Worm (Caenorhabditis elegans) whole organism, L4 larva: ENCODE data around the gene C25E10.11.
"Not testable (repeated sequence)": the region's sequence is repeated elsewhere in the genome, so short reads cannot be mapped to it uniquely, and the experiment has no call there.

ENCODE experiments used
- F49E8.2 ChIP-seq: sonication (generic microtip); optimal IDR thresholded peaks from 2 replicates; lab custom pipeline; 2016; ENCODE audit warnings: missing compliant biosample characterization, mild to moderate bottlenecking, missing genetic modification characterization, borderline replicate concordance
- T26A8.4 ChIP-seq: fragments of 200-800 bp; sonication (Bioruptor generic); IDR thresholded peaks from 2 replicates; pipeline ENCODE4 v1.3.6; 2022; ENCODE audit warnings: missing genetic modification characterization, missing compliant biosample characterization
- Y75B8A.6 ChIP-seq: fragments of 200-800 bp; sonication (Bioruptor generic); IDR thresholded peaks from 2 replicates; pipeline ENCODE4 v1.3.6; 2022; ENCODE audit warnings: missing genetic modification reagents, missing genetic modification characterization, missing compliant biosample characterization
- aha-1 ChIP-seq: fragments of 150-350 bp; peaks from one replicate; lab custom pipeline; 2014; ENCODE audit warnings: missing biosample characterization, missing genetic modification characterization
- aly-2 ChIP-seq: sonication (generic microtip); optimal IDR thresholded peaks from 2 replicates; lab custom pipeline; 2018; ENCODE audit warnings: missing biosample characterization, missing genetic modification characterization
- ama-1 ChIP-seq: fragments of 150-350 bp; optimal IDR thresholded peaks from 2 replicates; lab custom pipeline; 2014; ENCODE audit warnings: inconsistent platforms, mixed read lengths
- ceh-44 ChIP-seq: fragments of 200-800 bp; sonication (Bioruptor generic); IDR thresholded peaks from 2 replicates; pipeline ENCODE4 v1.3.6; 2022; ENCODE audit warnings: missing genetic modification reagents, missing genetic modification characterization, missing compliant biosample characterization
- ceh-82 ChIP-seq: sonication (generic microtip); optimal IDR thresholded peaks from 2 replicates; lab custom pipeline; 2017; ENCODE audit warnings: missing biosample characterization, missing genetic modification characterization
- ces-1 ChIP-seq: fragments of 150-350 bp; sonication (generic microtip); optimal IDR thresholded peaks from 4 replicates; lab custom pipeline; 2014; ENCODE audit warnings: missing biosample characterization, missing genetic modification reagents, missing genetic modification characterization
- ctbp-1 ChIP-seq: fragments of 200-800 bp; sonication (Bioruptor generic); IDR thresholded peaks from 2 replicates; pipeline ENCODE4 v1.3.6; 2022; ENCODE audit warnings: missing genetic modification reagents, missing genetic modification characterization, missing compliant biosample characterization
- daf-19 ChIP-seq: fragments of 200-800 bp; sonication (Bioruptor generic); conservative IDR thresholded peaks from 2 replicates; pipeline ENCODE4 v1.3.6; 2022; ENCODE audit warnings: missing genetic modification characterization, missing compliant biosample characterization
- dmd-6 ChIP-seq: fragments of 200-800 bp; sonication (Bioruptor generic); IDR thresholded peaks from 2 replicates; pipeline ENCODE4 v1.3.6; 2022; ENCODE audit warnings: missing genetic modification reagents, missing genetic modification characterization, missing compliant biosample characterization
- dve-1 ChIP-seq: sonication (generic microtip); optimal IDR thresholded peaks from 2 replicates; lab custom pipeline; 2017; ENCODE audit warnings: antibody characterized with exemption, mild to moderate bottlenecking, missing genetic modification characterization, missing compliant biosample characterization; ENCODE audit not compliant: insufficient read depth
- egl-43 ChIP-seq: fragments of 200-800 bp; sonication (Bioruptor generic); IDR thresholded peaks from 2 replicates; pipeline ENCODE4 v1.3.6; 2022; ENCODE audit warnings: missing genetic modification reagents, missing genetic modification characterization, missing compliant biosample characterization
- hif-1 ChIP-seq, 2 experiments: sonication (generic microtip); optimal IDR thresholded peaks; 2 replicates each; lab custom pipeline; 2016 to 2017; ENCODE audit warnings: missing compliant biosample characterization in 2 of 2, missing genetic modification characterization in 2 of 2, missing genetic modification reagents in 2 of 2, missing genotype in 2 of 2, mild to moderate bottlenecking in 1 of 2
- hlh-11 ChIP-seq: fragments of 200-800 bp; sonication (Bioruptor generic); optimal IDR thresholded peaks from 2 replicates; lab custom pipeline; 2018; ENCODE audit warnings: mild to moderate bottlenecking, missing genetic modification characterization, missing compliant biosample characterization
- lim-7 ChIP-seq: fragments of 200-800 bp; sonication (Bioruptor generic); IDR thresholded peaks from 2 replicates; pipeline ENCODE4 v1.3.6; 2022; ENCODE audit warnings: missing genetic modification characterization, missing compliant biosample characterization
- lin-1 ChIP-seq: fragments of 200-800 bp; sonication (Bioruptor generic); IDR thresholded peaks from 2 replicates; pipeline ENCODE4 v1.3.6; 2022; ENCODE audit warnings: missing genetic modification reagents, missing genetic modification characterization, missing compliant biosample characterization
- lin-38 ChIP-seq: fragments of 200-800 bp; sonication (Bioruptor generic); IDR thresholded peaks from 2 replicates; pipeline ENCODE4 v1.3.6; 2022; ENCODE audit warnings: missing genetic modification reagents, missing genetic modification characterization, missing compliant biosample characterization
- lin-39 ChIP-seq: fragments of 150-350 bp; optimal IDR thresholded peaks from 2 replicates; lab custom pipeline; 2014; ENCODE audit warnings: missing biosample characterization, missing genetic modification reagents, missing genetic modification characterization
- lsy-2 ChIP-seq, 2 experiments: fragments of 150-350 bp in 1 of 2; sonication (generic microtip) in 1 of 2; optimal IDR thresholded peaks; 2 replicates each; lab custom pipeline; 2014 to 2017; ENCODE audit warnings: missing biosample characterization in 2 of 2, missing genetic modification characterization in 2 of 2
- madf-5 ChIP-seq, 2 experiments: fragments of 200-800 bp; sonication (Bioruptor generic); IDR thresholded peaks; 2 replicates each; pipeline ENCODE4 v1.3.6; 2022; ENCODE audit warnings: missing compliant biosample characterization in 2 of 2, missing genetic modification characterization in 2 of 2
- mdl-1 ChIP-seq, 2 experiments: fragments of 150-350 bp in 1 of 2; sonication (generic microtip) in 1 of 2; optimal IDR thresholded peaks; 2 replicates each; lab custom pipeline; 2014 to 2017; ENCODE audit warnings: missing biosample characterization in 2 of 2, missing genetic modification characterization in 2 of 2
- mdt-29 ChIP-seq: fragments of 200-800 bp; sonication (Bioruptor generic); IDR thresholded peaks from 2 replicates; pipeline ENCODE4 v1.3.6; 2022; ENCODE audit warnings: missing genetic modification reagents, missing genetic modification characterization, missing compliant biosample characterization
- nhr-41 ChIP-seq: fragments of 200-800 bp; sonication (Bioruptor generic); IDR thresholded peaks from 2 replicates; pipeline ENCODE4 v1.3.6; 2022; ENCODE audit warnings: missing genetic modification reagents, missing genetic modification characterization, missing compliant biosample characterization
- nhr-76 ChIP-seq: fragments of 150-350 bp; optimal IDR thresholded peaks from 2 replicates; lab custom pipeline; 2014; ENCODE audit warnings: missing biosample characterization, missing genetic modification characterization
- pha-4 ChIP-seq, 2 experiments: fragments of 150-350 bp in 1 of 2; fragments of 200-800 bp in 1 of 2; sonication (Bioruptor generic) in 1 of 2; IDR thresholded peaks in 1 of 2; optimal IDR thresholded peaks in 1 of 2; 2 replicates each; pipeline versions ENCODE4 v1.3.6 to Lab custom; 2014 to 2022; ENCODE audit warnings: missing genetic modification characterization in 2 of 2, missing genetic modification reagents in 2 of 2, missing biosample characterization in 1 of 2, missing compliant biosample characterization in 1 of 2
- php-3 ChIP-seq: fragments of 200-800 bp; sonication (Bioruptor generic); IDR thresholded peaks from 2 replicates; pipeline ENCODE4 v1.3.6; 2022; ENCODE audit warnings: missing genetic modification reagents, missing genetic modification characterization, missing compliant biosample characterization
- pqm-1 ChIP-seq: sonication (generic microtip); optimal IDR thresholded peaks from 2 replicates; lab custom pipeline; 2017; ENCODE audit warnings: missing biosample characterization, missing genetic modification characterization
- set-16 ChIP-seq: fragments of 200-800 bp; sonication (Bioruptor generic); IDR thresholded peaks from 2 replicates; pipeline ENCODE4 v1.3.6; 2022; ENCODE audit warnings: missing genetic modification reagents, missing genetic modification characterization, missing compliant biosample characterization
- skn-1 ChIP-seq: fragments of 150-350 bp; optimal IDR thresholded peaks from 2 replicates; lab custom pipeline; 2014; ENCODE audit warnings: missing biosample characterization, missing genetic modification characterization
- snpc-4 ChIP-seq: fragments of 150-350 bp; optimal IDR thresholded peaks from 2 replicates; lab custom pipeline; 2014; ENCODE audit warnings: missing biosample characterization, missing genetic modification characterization
- spr-1 ChIP-seq: sonication (generic microtip); optimal IDR thresholded peaks from 2 replicates; lab custom pipeline; 2016; ENCODE audit warnings: mild to moderate bottlenecking, missing genetic modification characterization, missing compliant biosample characterization
- tra-1 ChIP-seq: fragments of 200-800 bp; sonication (Bioruptor generic); IDR thresholded peaks from 2 replicates; pipeline ENCODE4 v1.3.6; 2022; ENCODE audit warnings: missing genetic modification reagents, missing genetic modification characterization, missing compliant biosample characterization
- unc-62 ChIP-seq, 3 experiments: fragments of 150-350 bp in 1 of 3; sonication (generic microtip); optimal IDR thresholded peaks in 2 of 3; peaks in 1 of 3; 1 replicate in 1 of 3; 2 replicates in 2 of 3; lab custom pipeline; 2014 to 2017; ENCODE audit warnings: missing biosample characterization in 3 of 3, missing genetic modification characterization in 3 of 3, missing genetic modification reagents in 3 of 3, missing genotype in 1 of 3
- zfp-2 ChIP-seq: sonication (generic microtip); optimal IDR thresholded peaks from 2 replicates; lab custom pipeline; 2016; ENCODE audit warnings: mild to moderate bottlenecking, missing genetic modification characterization, missing compliant biosample characterization
- zfp-3 ChIP-seq: fragments of 200-800 bp; sonication (Bioruptor generic); conservative IDR thresholded peaks from 2 replicates; pipeline ENCODE4 v1.3.6; 2022; ENCODE audit warnings: missing genetic modification reagents, missing genetic modification characterization, missing compliant biosample characterization
- zip-11 ChIP-seq: fragments of 200-800 bp; sonication (Bioruptor generic); IDR thresholded peaks from 2 replicates; pipeline ENCODE4 v1.3.6; 2022; ENCODE audit warnings: missing genetic modification characterization, missing compliant biosample characterization

Gene C25E10.11

DNA sequence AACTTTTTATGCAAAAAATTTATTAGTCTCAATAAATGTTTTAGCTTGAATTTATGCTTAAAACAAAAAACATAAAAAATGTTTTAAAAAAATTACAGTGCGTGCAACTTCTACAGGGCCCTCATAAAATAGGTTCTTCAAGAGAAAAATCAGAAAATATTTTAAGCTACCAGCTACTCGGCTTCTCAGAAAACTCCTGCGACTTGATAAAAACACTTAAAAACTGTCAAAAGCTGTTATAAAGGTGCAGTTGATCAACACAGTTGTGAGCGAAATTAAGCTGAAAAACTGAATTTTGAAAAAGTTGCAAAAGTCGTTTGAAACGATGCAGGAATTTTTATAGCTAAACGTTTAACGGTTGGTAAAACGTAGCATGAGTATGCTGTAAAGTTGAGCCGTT, 30.2 kb upstream of the C25E10.11 start (continued):
- TF ChIP-seq dmd-6 (GFP tag; lab: Robert Waterston, UW): peak; percentile 60
- TF ChIP-seq ama-1 (lab: Kevin White, UChicago): no peak
- TF ChIP-seq tra-1 (GFP tag; lab: Robert Waterston, UW): no peak
- TF ChIP-seq nhr-41 (GFP tag; lab: Robert Waterston, UW): peak; percentile 63
- TF ChIP-seq dve-1 (tag; lab: Kevin White, UChicago): no peak
- TF ChIP-seq mdt-29 (GFP tag; lab: Robert Waterston, UW): peak; percentile 78; the same call in 1 of the 2 replicates
- TF ChIP-seq pqm-1 (tag; lab: Kevin White, UChicago): no peak
- TF ChIP-seq php-3 (GFP tag; lab: Robert Waterston, UW): peak; percentile 53
- TF ChIP-seq ceh-82 (tag; lab: Kevin White, UChicago): no peak
- TF ChIP-seq aly-2: no peak
- 0 out of 4 replicates have a peak, but pooled peaks of 1 of the 2 experiments have one; percentile 35 for TF ChIP-seq madf-5 (GFP tag; IDR thresholded peaks at IDR 0.05; lab: Robert Waterston, UW)
- peak; percentile 71 for TF ChIP-seq pha-4 (GFP tag; IDR thresholded peaks at IDR 0.05; lab: Robert Waterston, UW)
- no peak for TF ChIP-seq pha-4 (tag; optimal IDR thresholded peaks at IDR 0.05; lab: Kevin White, UChicago)
- peak; percentile 12 for TF ChIP-seq hlh-11 (tag; lab: Kevin White, UChicago)
- no peak for TF ChIP-seq F49E8.2 (tag; lab: Kevin White, UChicago)
- peak; percentile 88 for TF ChIP-seq ctbp-1 (GFP tag; lab: Robert Waterston, UW)
- no peak for TF ChIP-seq hif-1 (tag; optimal IDR thresholded peaks at IDR 0.05; lab: Kevin White, UChicago)
- no peak for TF ChIP-seq aha-1 (tag; lab: Kevin White, UChicago)
- no peak for TF ChIP-seq unc-62 (GFP tag; optimal IDR thresholded peaks at IDR 0.05 in 1 of 2; lab: Kevin White, UChicago)
- TF ChIP-seq unc-62 (tag; optimal IDR thresholded peaks at IDR 0.05; lab: Kevin White, UChicago): no peak
- no peak for TF ChIP-seq snpc-4
- TF ChIP-seq skn-1 (tag; lab: Kevin White, UChicago): no peak
- no peak for TF ChIP-seq lsy-2 (tag; optimal IDR thresholded peaks at IDR 0.05; lab: Kevin White, UChicago)
- peak; percentile 36; the same call in 1 of the 2 replicates for TF ChIP-seq lin-1 (GFP tag; lab: Robert Waterston, UW)
- TF ChIP-seq daf-19: peak; percentile 85; the same call in 1 of the 2 replicates
- peak; percentile 76; the same call in 1 of the 2 replicates for TF ChIP-seq T26A8.4 (GFP tag; lab: Robert Waterston, UW)
- TF ChIP-seq ces-1 (GFP tag; lab: Kevin White, UChicago): no peak
- TF ChIP-seq zfp-2: no peak
- no peak for TF ChIP-seq zip-11 (GFP tag; lab: Robert Waterston, UW)
- no peak for TF ChIP-seq mdl-1 (tag; optimal IDR thresholded peaks at IDR 0.05; lab: Kevin White, UChicago)
- peak; percentile 64 for TF ChIP-seq Y75B8A.6 (GFP tag; lab: Robert Waterston, UW)
- no peak for TF ChIP-seq nhr-76 (tag; lab: Kevin White, UChicago)
- peak; percentile 42 for TF ChIP-seq lin-38
- no peak for TF ChIP-seq lin-39 (tag; lab: Kevin White, UChicago)
- TF ChIP-seq spr-1: no peak

- TF ChIP-seq zfp-3 (GFP tag; lab: Robert Waterston, UW) (peak; percentile 76; the same call in 1 of the 2 replicates), pha-4 (GFP tag; IDR thresholded peaks at IDR 0.05; lab: Robert Waterston, UW) (peak; percentile 68), set-16 (GFP tag; lab: Robert Waterston, UW) (0 out of 2 replicates have a peak, but pooled peaks have one; percentile 15), lin-38 (peak; percentile 44; the same call in 1 of the 2 replicates), php-3 (GFP tag; lab: Robert Waterston, UW) (peak; percentile 27; the same call in 1 of the 2 replicates), egl-43 (GFP tag; lab: Robert Waterston, UW) (peak; percentile 53; the same call in 1 of the 2 replicates), ceh-44 (GFP tag; lab: Robert Waterston, UW) (peak; percentile 41; the same call in 1 of the 2 replicates), lim-7 (GFP tag; lab: Robert Waterston, UW) (0 out of 2 replicates have a peak, but pooled peaks have one; percentile 16), madf-5 (GFP tag; IDR thresholded peaks at IDR 0.05; lab: Robert Waterston, UW) (0 out of 4 replicates have a peak, but pooled peaks of 1 of the 2 experiments have one; percentile 33), T26A8.4 (GFP tag; lab: Robert Waterston, UW) (0 out of 2 replicates have a peak, but pooled peaks have one; percentile 39), ctbp-1 (GFP tag; lab: Robert Waterston, UW) (peak; percentile 64; the same call in 1 of the 2 replicates), mdt-29 (GFP tag; lab: Robert Waterston, UW) (peak; percentile 15; the same call in 1 of the 2 replicates)
- not testable (repeated sequence) for TF ChIP-seq pha-4 (tag; optimal IDR thresholded peaks at IDR 0.05; lab: Kevin White, UChicago)
Observed at ce11 chrV:9086650-9087049, 28.1 kb upstream of the C25E10.11 start.
